Fruit fly (Drosophila melanogaster) whole organism, embryonic: ENCODE results near the gene Mpc1.
A peak's percentile ranks its signal among the peaks of the same experiment; 100 is the strongest.

ENCODE experiments used
- Aef1 ChIP-seq: fragments of 200-800 bp; sonication (Bioruptor generic); IDR thresholded peaks from 3 replicates; pipeline ENCODE4 v1.3.6; 2022; ENCODE audit warnings: missing biosample characterization, missing genetic modification characterization
- Atf-2 ChIP-seq: fragments of 200-800 bp; sonication (Bioruptor generic); optimal IDR thresholded peaks from 2 replicates; lab custom pipeline; 2016; ENCODE audit warnings: missing biosample characterization, missing genetic modification characterization
- BEAF-32 ChIP-seq: fragments of 200-800 bp; sonication (Bioruptor generic); optimal IDR thresholded peaks from 3 replicates; lab custom pipeline; 2017; ENCODE audit warnings: missing biosample characterization, missing genetic modification characterization, mild to moderate bottlenecking, moderate library complexity, missing genetic modification reagents
- CG10147 ChIP-seq: fragments of 200-800 bp; sonication (Bioruptor generic); optimal IDR thresholded peaks from 2 replicates; lab custom pipeline; 2019; ENCODE audit warnings: missing biosample characterization, mild to moderate bottlenecking, missing genetic modification characterization, moderate library complexity
- CG10274 ChIP-seq: fragments of 200-800 bp; sonication (Bioruptor generic); optimal IDR thresholded peaks from 3 replicates; lab custom pipeline; 2017; ENCODE audit warnings: missing biosample characterization, mild to moderate bottlenecking, missing genetic modification characterization
- CG10431 ChIP-seq: fragments of 200-800 bp; sonication (Bioruptor generic); optimal IDR thresholded peaks from 3 replicates; lab custom pipeline; 2018; ENCODE audit warnings: missing biosample characterization, mild to moderate bottlenecking, missing genetic modification characterization
- CG10565 ChIP-seq: fragments of 200-800 bp; sonication (Bioruptor generic); optimal IDR thresholded peaks from 3 replicates; lab custom pipeline; 2016; ENCODE audit warnings: missing biosample characterization, mild to moderate bottlenecking, missing genetic modification characterization
- CG13894 ChIP-seq: fragments of 200-800 bp; sonication (Bioruptor generic); optimal IDR thresholded peaks from 3 replicates; lab custom pipeline; 2018; ENCODE audit warnings: missing biosample characterization, mild to moderate bottlenecking, missing genetic modification characterization, moderate library complexity
- CG15073 ChIP-seq: fragments of 200-800 bp; sonication (Bioruptor generic); optimal IDR thresholded peaks from 2 replicates; lab custom pipeline; 2016; ENCODE audit warnings: missing biosample characterization, missing genetic modification characterization
- CG15269 ChIP-seq: fragments of 200-800 bp; sonication (Bioruptor generic); optimal IDR thresholded peaks from 2 replicates; lab custom pipeline; 2018; ENCODE audit warnings: missing biosample characterization, mild to moderate bottlenecking, missing genetic modification characterization, moderate library complexity
- CG1647 ChIP-seq: fragments of 200-800 bp; sonication (Bioruptor generic); optimal IDR thresholded peaks from 3 replicates; lab custom pipeline; 2016; ENCODE audit warnings: missing biosample characterization, missing genetic modification characterization
- CG16779 ChIP-seq: fragments of 200-800 bp; sonication (Bioruptor generic); IDR thresholded peaks from 2 replicates; pipeline ENCODE4 v1.3.6; 2022; ENCODE audit warnings: missing biosample characterization, missing genetic modification characterization
- CG17361 ChIP-seq: fragments of 200-800 bp; sonication (Bioruptor generic); IDR thresholded peaks from 3 replicates; pipeline ENCODE4 v1.3.6; 2022; ENCODE audit warnings: missing biosample characterization, missing genetic modification characterization
- CG17912 ChIP-seq: fragments of 200-800 bp; sonication (Bioruptor generic); optimal IDR thresholded peaks from 2 replicates; lab custom pipeline; 2018; ENCODE audit warnings: missing biosample characterization, mild to moderate bottlenecking, missing genetic modification characterization
- CG3163 ChIP-seq: fragments of 200-800 bp; sonication (Bioruptor generic); optimal IDR thresholded peaks from 3 replicates; lab custom pipeline; 2016; ENCODE audit warnings: missing biosample characterization, missing genetic modification characterization
- CG34422 ChIP-seq: fragments of 200-800 bp; sonication (Bioruptor generic); IDR thresholded peaks from 3 replicates; pipeline ENCODE4 v1.3.6; 2022; ENCODE audit warnings: missing biosample characterization, missing genetic modification characterization
- CG3847 ChIP-seq: fragments of 200-800 bp; sonication (Bioruptor generic); IDR thresholded peaks from 2 replicates; pipeline ENCODE4 v1.3.6; 2022; ENCODE audit warnings: missing biosample characterization, missing genetic modification characterization
- CG7357 ChIP-seq: fragments of 200-800 bp; sonication (Bioruptor generic); IDR thresholded peaks from 3 replicates; pipeline ENCODE4 v1.3.6; 2022; ENCODE audit warnings: missing biosample characterization, missing genetic modification characterization
- CG7745 ChIP-seq: fragments of 200-800 bp; sonication (Bioruptor generic); optimal IDR thresholded peaks from 2 replicates; lab custom pipeline; 2018; ENCODE audit warnings: missing biosample characterization, mild to moderate bottlenecking, missing genetic modification characterization, moderate library complexity
- CG7987 ChIP-seq: fragments of 200-800 bp; sonication (Bioruptor generic); optimal IDR thresholded peaks from 2 replicates; lab custom pipeline; 2018; ENCODE audit warnings: missing biosample characterization, mild to moderate bottlenecking, missing genetic modification characterization, moderate library complexity
- Chrac-16 ChIP-seq: fragments of 200-800 bp; sonication (Bioruptor generic); optimal IDR thresholded peaks from 3 replicates; lab custom pipeline; 2016; ENCODE audit warnings: missing biosample characterization, missing genetic modification characterization
- Dip2 ChIP-seq: fragments of 200-800 bp; sonication (Bioruptor generic); IDR thresholded peaks from 2 replicates; pipeline ENCODE4 v1.3.6; 2022; ENCODE audit warnings: missing biosample characterization, missing genetic modification characterization
- GATAe ChIP-seq: fragments of 200-800 bp; sonication (Bioruptor generic); conservative IDR thresholded peaks from 2 replicates; pipeline ENCODE4 v1.3.6; 2022; ENCODE audit warnings: missing biosample characterization, missing genetic modification characterization
- HHEX ChIP-seq: fragments of 200-800 bp; sonication (Bioruptor generic); optimal IDR thresholded peaks from 3 replicates; lab custom pipeline; 2017; ENCODE audit warnings: missing biosample characterization, mild to moderate bottlenecking, missing genetic modification characterization, missing genetic modification reagents
- Mrtf ChIP-seq: fragments of 200-800 bp; sonication (Bioruptor generic); IDR thresholded peaks from 3 replicates; pipeline ENCODE4 v1.3.6; 2022; ENCODE audit warnings: missing biosample characterization, missing genetic modification characterization
- Nf-YC ChIP-seq: fragments of 200-800 bp; optimal IDR thresholded peaks from 3 replicates; lab custom pipeline; 2019; ENCODE audit warnings: missing biosample characterization, mild to moderate bottlenecking, missing genetic modification characterization, moderate library complexity
- Side ChIP-seq: fragments of 200-800 bp; sonication (Bioruptor generic); optimal IDR thresholded peaks from 2 replicates; lab custom pipeline; 2016; ENCODE audit warnings: missing biosample characterization, missing genetic modification characterization
- aop ChIP-seq: fragments of 200-800 bp; sonication (Bioruptor generic); IDR thresholded peaks from 2 replicates; pipeline ENCODE4 v1.3.6; 2022; ENCODE audit warnings: missing biosample characterization, missing genetic modification characterization
- ara ChIP-seq: fragments of 200-800 bp; sonication (Bioruptor generic); IDR thresholded peaks from 2 replicates; pipeline ENCODE4 v1.3.6; 2022; ENCODE audit warnings: missing biosample characterization, missing genetic modification characterization
- bab2 ChIP-seq: fragments of 200-800 bp; sonication (Bioruptor generic); optimal IDR thresholded peaks from 2 replicates; lab custom pipeline; 2016; ENCODE audit warnings: missing biosample characterization, missing genetic modification characterization
- cad ChIP-seq: fragments of >200 bp; optimal IDR thresholded peaks from 2 replicates; lab custom pipeline; 2017; ENCODE audit warnings: missing biosample characterization, missing genetic modification characterization
- cas ChIP-seq: fragments of 200-800 bp; sonication (Bioruptor generic); IDR thresholded peaks from 2 replicates; pipeline ENCODE4 v1.3.6; 2022; ENCODE audit warnings: missing biosample characterization, missing genetic modification characterization
- crp ChIP-seq, 2 experiments: fragments of 200-800 bp; sonication (Bioruptor generic); optimal IDR thresholded peaks; 2 replicates in 1 of 2; 3 replicates in 1 of 2; lab custom pipeline; 2017; ENCODE audit warnings: missing biosample characterization in 2 of 2, missing genetic modification characterization in 2 of 2, mild to moderate bottlenecking in 1 of 2, moderate library complexity in 1 of 2
- danr ChIP-seq: fragments of 200-800 bp; sonication (Bioruptor generic); IDR thresholded peaks from 2 replicates; pipeline ENCODE4 v1.3.6; 2022; ENCODE audit warnings: missing biosample characterization, missing genetic modification characterization
- gfzf ChIP-seq: fragments of 200-800 bp; sonication (Bioruptor generic); optimal IDR thresholded peaks from 2 replicates; lab custom pipeline; 2016; ENCODE audit warnings: missing biosample characterization, mild to moderate bottlenecking, missing genetic modification characterization, moderate library complexity
- gt ChIP-seq: fragments of 200-800 bp; sonication (Bioruptor generic); IDR thresholded peaks from 2 replicates; pipeline ENCODE4 v1.3.6; 2022; ENCODE audit warnings: missing biosample characterization, missing genetic modification characterization
- jing ChIP-seq: fragments of 200-800 bp; sonication (Bioruptor generic); optimal IDR thresholded peaks from 2 replicates; lab custom pipeline; 2018; ENCODE audit warnings: missing biosample characterization, mild to moderate bottlenecking, missing genetic modification characterization
- klu ChIP-seq: fragments of 200-800 bp; sonication (Bioruptor generic); IDR thresholded peaks from 2 replicates; pipeline ENCODE4 v1.3.6; 2022; ENCODE audit warnings: missing biosample characterization, missing genetic modification characterization
- kni ChIP-seq: fragments of 200-800 bp; sonication (Bioruptor generic); optimal IDR thresholded peaks from 3 replicates; lab custom pipeline; 2017; ENCODE audit warnings: mild to moderate bottlenecking, missing biosample characterization, missing genetic modification reagents, missing genetic modification characterization
- lmd ChIP-seq: fragments of 200-800 bp; sonication (Bioruptor generic); IDR thresholded peaks from 2 replicates; pipeline ENCODE4 v1.3.6; 2022; ENCODE audit warnings: missing biosample characterization, missing genetic modification characterization
- mam ChIP-seq: fragments of 200-800 bp; sonication (Bioruptor generic); optimal IDR thresholded peaks from 3 replicates; lab custom pipeline; 2016; ENCODE audit warnings: missing biosample characterization, missing genetic modification characterization
- sd ChIP-seq: fragments of 200-800 bp; sonication (Bioruptor generic); optimal IDR thresholded peaks from 3 replicates; lab custom pipeline; 2018; ENCODE audit warnings: missing biosample characterization, mild to moderate bottlenecking, missing genetic modification characterization, moderate library complexity
- sens-2 ChIP-seq: fragments of 200-800 bp; sonication (Bioruptor generic); IDR thresholded peaks from 2 replicates; pipeline ENCODE4 v1.3.6; 2022; ENCODE audit warnings: missing biosample characterization, missing genetic modification characterization
- tgo ChIP-seq: fragments of 200-800 bp; sonication (Bioruptor generic); IDR thresholded peaks from 3 replicates; pipeline ENCODE4 v1.3.6; 2022; ENCODE audit warnings: missing biosample characterization, missing genetic modification characterization
- tna ChIP-seq: fragments of 200-800 bp; sonication (Bioruptor generic); IDR thresholded peaks from 2 replicates; pipeline ENCODE4 v1.3.6; 2022; ENCODE audit warnings: missing biosample characterization, missing genetic modification characterization; ENCODE audit not compliant: partially characterized antibody
- toy ChIP-seq: fragments of 200-800 bp; sonication (Bioruptor generic); IDR thresholded peaks from 2 replicates; pipeline ENCODE4 v1.3.6; 2022; ENCODE audit warnings: missing biosample characterization, missing genetic modification characterization
- ttk ChIP-seq: fragments of 200-800 bp; sonication (Bioruptor generic); IDR thresholded peaks from 2 replicates; pipeline ENCODE4 v2.1.2; 2022; ENCODE audit warnings: missing biosample characterization, missing genetic modification characterization
- unpg ChIP-seq: fragments of 200-800 bp; sonication (Bioruptor generic); optimal IDR thresholded peaks from 3 replicates; lab custom pipeline; 2018; ENCODE audit warnings: missing biosample characterization, mild to moderate bottlenecking, missing genetic modification characterization, moderate library complexity
- vfl ChIP-seq: fragments of 200-800 bp; sonication (Bioruptor generic); optimal IDR thresholded peaks from 2 replicates; lab custom pipeline; 2016; ENCODE audit warnings: missing biosample characterization, missing genetic modification characterization
- yki ChIP-seq: fragments of >200 bp; optimal IDR thresholded peaks from 3 replicates; lab custom pipeline; 2018

Gene Mpc1

DNA sequence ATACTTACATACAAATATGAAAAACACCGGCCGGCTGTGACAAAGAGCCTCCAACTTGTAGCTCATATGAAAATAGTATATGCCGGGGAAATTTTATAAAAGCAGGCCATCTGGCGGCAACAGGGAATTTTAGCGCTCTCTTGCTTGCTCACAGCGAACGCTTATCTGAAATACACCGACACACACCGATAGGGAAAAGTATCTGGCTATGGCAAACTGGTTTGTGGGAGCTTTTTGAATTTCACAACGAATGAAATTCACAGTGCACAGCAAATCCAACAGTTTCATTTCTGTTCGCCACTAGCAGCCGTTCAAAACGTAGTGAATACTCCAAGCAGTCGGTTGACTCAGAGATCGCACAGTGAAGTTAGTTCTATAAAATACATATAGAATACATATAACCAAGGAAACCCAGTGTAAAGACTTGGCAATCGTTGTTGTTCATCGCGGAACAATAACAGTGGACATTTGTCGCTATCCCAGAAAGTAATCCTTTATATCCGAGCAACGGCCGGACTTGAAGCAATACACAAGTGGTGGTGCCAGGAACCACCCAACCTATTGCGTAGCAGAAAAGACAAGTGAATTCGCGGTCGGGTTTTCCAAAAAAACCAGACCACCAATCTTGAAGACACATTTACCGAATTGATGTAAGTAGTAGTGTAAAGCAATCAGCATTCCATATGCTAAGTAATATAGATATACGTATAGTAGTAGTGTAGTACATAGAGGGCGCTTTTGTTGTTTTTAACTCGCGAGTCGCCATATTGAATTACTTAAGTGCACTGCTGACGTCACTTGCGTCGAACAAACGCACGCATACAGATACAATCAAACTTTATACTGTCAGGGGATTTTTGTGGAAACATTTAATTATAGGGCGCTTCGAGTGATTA is 10.2 kb downstream of the Mpc1 start:
- TF ChIP-seq cas (GFP tag; lab: Robert Waterston, UW) (no peak), HHEX (GFP tag; lab: Kevin White, UChicago) (peak; percentile 14), vfl (GFP tag; lab: Kevin White, UChicago) (no peak), Side (GFP tag; lab: Kevin White, UChicago) (no peak), Nf-YC (peak; percentile 26), sd (tag; lab: Kevin White, UChicago) (peak; percentile 13), gt (GFP tag; lab: Robert Waterston, UW) (no peak), CG3847 (no peak), ttk (no peak), klu (no peak), CG10431 (no peak), ara (GFP tag; lab: Robert Waterston, UW) (no peak), jing (GFP tag; lab: Kevin White, UChicago) (no peak), CG13894 (peak; percentile 61), tna (no peak), CG10147 (GFP tag; lab: Kevin White, UChicago) (no peak), yki (lab: Kevin White, UChicago) (no peak), cad (no peak), CG3163 (peak; percentile 45), CG10274 (GFP tag; lab: Kevin White, UChicago) (no peak), aop (GFP tag; lab: Robert Waterston, UW) (no peak), toy (no peak), Mrtf (GFP tag; lab: Robert Waterston, UW) (no peak), CG17912 (GFP tag; lab: Kevin White, UChicago) (peak; percentile 16), crp (GFP tag; optimal IDR thresholded peaks at IDR 0.05; lab: Kevin White, UChicago) (no peak), CG16779 (GFP tag; lab: Robert Waterston, UW) (no peak), Atf-2 (no peak), mam (no peak), Chrac-16 (GFP tag; lab: Kevin White, UChicago) (no peak), CG15073 (no peak), danr (GFP tag; lab: Robert Waterston, UW) (no peak), gfzf (GFP tag; lab: Kevin White, UChicago) (no peak), unpg (no peak), bab2 (GFP tag; lab: Kevin White, UChicago) (no peak), GATAe (no peak), CG15269 (tag; lab: Kevin White, UChicago) (peak; percentile 16), kni (no peak), CG7745 (tag; lab: Kevin White, UChicago) (no peak), tgo (GFP tag; lab: Robert Waterston, UW) (no peak), lmd (GFP tag; lab: Robert Waterston, UW) (no peak), Dip2 (GFP tag; lab: Robert Waterston, UW) (no peak), CG7987 (no peak), CG10565 (GFP tag; lab: Kevin White, UChicago) (no peak), Aef1 (GFP tag; lab: Robert Waterston, UW) (no peak), sens-2 (GFP tag; lab: Robert Waterston, UW) (no peak), CG7357 (GFP tag; lab: Robert Waterston, UW) (no peak), BEAF-32 (GFP tag; lab: Kevin White, UChicago) (no peak), CG17361 (GFP tag; lab: Robert Waterston, UW) (0 out of 3 replicates have a peak, but pooled peaks have one; percentile 21), CG34422 (peak; percentile 65; the same call in 1 of the 3 replicates), CG1647 (no peak)
